Fruit fly (Drosophila melanogaster) whole organism, prepupa: ENCODE results near the gene CG42397.

Experiments used
- Blimp-1 ChIP-seq: fragments of 200-800 bp; sonication (Bioruptor generic); optimal IDR thresholded peaks from 3 replicates; lab custom pipeline; 2017; ENCODE audit warnings: missing biosample characterization, missing genetic modification characterization, mild to moderate bottlenecking, moderate library complexity, missing genetic modification reagents
- CG10631 ChIP-seq: fragments of 200-800 bp; sonication (Bioruptor generic); optimal IDR thresholded peaks from 2 replicates; lab custom pipeline; 2016; ENCODE audit warnings: missing biosample characterization, missing genetic modification characterization
- CG10669 ChIP-seq: fragments of 200-800 bp; sonication (Bioruptor generic); optimal IDR thresholded peaks from 3 replicates; lab custom pipeline; 2018; ENCODE audit warnings: missing biosample characterization, mild to moderate bottlenecking, missing genetic modification characterization, moderate library complexity
- CG11294 ChIP-seq: fragments of 200-800 bp; sonication (Bioruptor generic); IDR thresholded peaks from 2 replicates; pipeline ENCODE4 v1.3.6; 2022; ENCODE audit warnings: missing biosample characterization, missing genetic modification characterization
- CG11762 ChIP-seq: fragments of 200-800 bp; sonication (Bioruptor generic); optimal IDR thresholded peaks from 3 replicates; lab custom pipeline; 2016; ENCODE audit warnings: missing biosample characterization, missing genetic modification characterization; ENCODE audit not compliant: insufficient read depth
- CG11902 ChIP-seq: fragments of 200-800 bp; sonication (Bioruptor generic); optimal IDR thresholded peaks from 3 replicates; lab custom pipeline; 2016; ENCODE audit warnings: missing biosample characterization, missing genetic modification characterization
- CG15336 ChIP-seq: fragments of 200-800 bp; sonication (Bioruptor generic); IDR thresholded peaks from 2 replicates; pipeline ENCODE4 v1.3.6; 2022; ENCODE audit warnings: missing biosample characterization, missing genetic modification characterization
- CG16779 ChIP-seq: fragments of 200-800 bp; sonication (Bioruptor generic); optimal IDR thresholded peaks from 3 replicates; lab custom pipeline; 2017; ENCODE audit warnings: missing biosample characterization, mild to moderate bottlenecking, missing genetic modification characterization
- CG3032 ChIP-seq: fragments of 200-800 bp; optimal IDR thresholded peaks from 2 replicates; lab custom pipeline; 2019; ENCODE audit warnings: missing biosample characterization, mild to moderate bottlenecking, missing genetic modification characterization, moderate library complexity
- CG31627 ChIP-seq: fragments of 200-800 bp; sonication (Bioruptor generic); optimal IDR thresholded peaks from 3 replicates; lab custom pipeline; 2016; ENCODE audit warnings: missing biosample characterization, missing genetic modification characterization
- CG32006 ChIP-seq: fragments of 200-800 bp; sonication (Bioruptor generic); optimal IDR thresholded peaks from 3 replicates; lab custom pipeline; 2017; ENCODE audit warnings: missing biosample characterization, mild to moderate bottlenecking, missing genetic modification characterization
- CG34406 ChIP-seq: fragments of 200-800 bp; sonication (Bioruptor generic); optimal IDR thresholded peaks from 3 replicates; lab custom pipeline; 2016; ENCODE audit warnings: missing biosample characterization, missing genetic modification characterization
- CG3919 ChIP-seq: fragments of 200-800 bp; sonication (Bioruptor generic); optimal IDR thresholded peaks from 3 replicates; lab custom pipeline; 2016; ENCODE audit warnings: missing biosample characterization, missing genetic modification characterization
- CG4318 ChIP-seq: fragments of 200-800 bp; sonication (Bioruptor generic); optimal IDR thresholded peaks from 3 replicates; lab custom pipeline; 2017; ENCODE audit warnings: missing biosample characterization, mild to moderate bottlenecking, missing genetic modification characterization
- CG6163 ChIP-seq: fragments of 200-800 bp; sonication (Bioruptor generic); IDR thresholded peaks from 3 replicates; pipeline ENCODE4 v1.3.6; 2022; ENCODE audit warnings: missing biosample characterization, missing genetic modification characterization
- CG6792 ChIP-seq: fragments of 200-800 bp; sonication (Bioruptor generic); optimal IDR thresholded peaks from 3 replicates; lab custom pipeline; 2016; ENCODE audit warnings: missing biosample characterization, missing genetic modification characterization
- CG6808 ChIP-seq: fragments of 200-800 bp; sonication (Bioruptor generic); optimal IDR thresholded peaks from 3 replicates; lab custom pipeline; 2017; ENCODE audit warnings: missing biosample characterization, missing genetic modification characterization, mild to moderate bottlenecking, moderate library complexity, missing genetic modification reagents
- CG8119 ChIP-seq: fragments of 200-800 bp; sonication (Bioruptor generic); IDR thresholded peaks from 3 replicates; pipeline ENCODE4 v1.3.6; 2022; ENCODE audit warnings: missing biosample characterization, missing genetic modification characterization
- CG8632 ChIP-seq: fragments of 200-800 bp; sonication (Bioruptor generic); optimal IDR thresholded peaks from 3 replicates; lab custom pipeline; 2016; ENCODE audit warnings: missing biosample characterization, missing genetic modification characterization
- CG9139 ChIP-seq: fragments of 200-800 bp; sonication (Bioruptor generic); optimal IDR thresholded peaks from 3 replicates; lab custom pipeline; 2017; ENCODE audit warnings: missing biosample characterization, mild to moderate bottlenecking, missing genetic modification characterization
- Eip75B ChIP-seq: fragments of 200-800 bp; sonication (Bioruptor generic); optimal IDR thresholded peaks from 3 replicates; lab custom pipeline; 2016; ENCODE audit warnings: missing biosample characterization, missing genetic modification characterization
- Eip78C ChIP-seq: fragments of 200-800 bp; sonication (Bioruptor generic); peaks from one replicate; lab custom pipeline; 2016; ENCODE audit warnings: missing biosample characterization, missing genetic modification characterization
- Eip93F ChIP-seq: fragments of 200-800 bp; sonication (Bioruptor generic); optimal IDR thresholded peaks from 2 replicates; lab custom pipeline; 2016; ENCODE audit warnings: missing biosample characterization, mild to moderate bottlenecking, missing genetic modification characterization
- Ets21C ChIP-seq: fragments of 200-800 bp; sonication (Bioruptor generic); optimal IDR thresholded peaks from 3 replicates; lab custom pipeline; 2016; ENCODE audit warnings: missing biosample characterization, missing genetic modification characterization
- Ets96B ChIP-seq: fragments of 200-800 bp; optimal IDR thresholded peaks from 2 replicates; lab custom pipeline; 2019; ENCODE audit warnings: missing biosample characterization, mild to moderate bottlenecking, missing genetic modification characterization, moderate library complexity
- Gug ChIP-seq: fragments of 200-800 bp; sonication (Bioruptor generic); IDR thresholded peaks from 2 replicates; pipeline ENCODE4 v1.3.6; 2022; ENCODE audit warnings: missing biosample characterization, missing genetic modification characterization
- Hr38 ChIP-seq: sonication (Bioruptor generic); optimal IDR thresholded peaks from 2 replicates; lab custom pipeline; 2016; ENCODE audit warnings: missing biosample characterization, missing genetic modification characterization
- Hr4 ChIP-seq: fragments of 200-800 bp; sonication (Bioruptor generic); optimal IDR thresholded peaks from 3 replicates; lab custom pipeline; 2016; ENCODE audit warnings: missing biosample characterization, missing genetic modification characterization
- Lpt ChIP-seq: fragments of 200-800 bp; sonication (Bioruptor generic); optimal IDR thresholded peaks from 3 replicates; lab custom pipeline; 2016; ENCODE audit warnings: missing biosample characterization, missing genetic modification characterization
- Met ChIP-seq: fragments of 200-800 bp; sonication (Bioruptor generic); optimal IDR thresholded peaks from 3 replicates; lab custom pipeline; 2016; ENCODE audit warnings: missing biosample characterization, missing genetic modification characterization
- OdsH ChIP-seq: fragments of 200-800 bp; sonication (Bioruptor generic); optimal IDR thresholded peaks from 3 replicates; lab custom pipeline; 2016; ENCODE audit warnings: missing biosample characterization, missing genetic modification characterization
- Smox ChIP-seq: fragments of 200-800 bp; sonication (Bioruptor generic); optimal IDR thresholded peaks from 3 replicates; lab custom pipeline; 2016; ENCODE audit warnings: missing biosample characterization, missing genetic modification characterization
- Sox102F ChIP-seq: fragments of 200-800 bp; sonication (Bioruptor generic); optimal IDR thresholded peaks from 2 replicates; lab custom pipeline; 2016; ENCODE audit warnings: missing biosample characterization, mild to moderate bottlenecking, missing genetic modification characterization
- Sox14 ChIP-seq: fragments of 200-800 bp; sonication (Bioruptor generic); optimal IDR thresholded peaks from 3 replicates; lab custom pipeline; 2016; ENCODE audit warnings: missing biosample characterization, missing genetic modification characterization
- Sox15 ChIP-seq: fragments of 200-800 bp; sonication (Bioruptor generic); optimal IDR thresholded peaks from 3 replicates; lab custom pipeline; 2016; ENCODE audit warnings: missing biosample characterization, missing genetic modification characterization
- achi ChIP-seq: fragments of 200-800 bp; sonication (Bioruptor generic); optimal IDR thresholded peaks from 3 replicates; lab custom pipeline; 2016; ENCODE audit warnings: missing biosample characterization, missing genetic modification characterization
- cyc ChIP-seq: fragments of 200-800 bp; sonication (Bioruptor generic); optimal IDR thresholded peaks from 3 replicates; lab custom pipeline; 2016; ENCODE audit warnings: missing biosample characterization, missing genetic modification characterization
- dsx ChIP-seq: fragments of 200-800 bp; optimal IDR thresholded peaks from 3 replicates; lab custom pipeline; 2019; ENCODE audit warnings: missing biosample characterization, mild to moderate bottlenecking, missing genetic modification characterization, moderate library complexity; ENCODE audit not compliant: poor library complexity, severe bottlenecking
- eg ChIP-seq: fragments of 200-800 bp; sonication (Bioruptor generic); IDR thresholded peaks from 3 replicates; pipeline ENCODE4 v1.3.6; 2022; ENCODE audit warnings: missing biosample characterization, missing genetic modification characterization
- esn ChIP-seq: fragments of 200-800 bp; sonication (Bioruptor generic); optimal IDR thresholded peaks from 2 replicates; lab custom pipeline; 2016; ENCODE audit warnings: missing biosample characterization, mild to moderate bottlenecking, missing genetic modification characterization, moderate library complexity
- fd59A ChIP-seq: fragments of 200-800 bp; sonication (Bioruptor generic); optimal IDR thresholded peaks from 2 replicates; lab custom pipeline; 2017; ENCODE audit warnings: missing biosample characterization, mild to moderate bottlenecking, missing genetic modification characterization, missing genetic modification reagents
- fkh ChIP-seq: fragments of 200-800 bp; sonication (Bioruptor generic); optimal IDR thresholded peaks from 3 replicates; lab custom pipeline; 2017; ENCODE audit warnings: missing biosample characterization, mild to moderate bottlenecking, missing genetic modification characterization, moderate library complexity
- lz ChIP-seq: fragments of 200-800 bp; sonication (Bioruptor generic); optimal IDR thresholded peaks from 3 replicates; lab custom pipeline; 2016; ENCODE audit warnings: missing biosample characterization, missing genetic modification characterization
- net ChIP-seq: fragments of 200-800 bp; sonication (Bioruptor generic); optimal IDR thresholded peaks from 3 replicates; lab custom pipeline; 2016; ENCODE audit warnings: missing biosample characterization, missing genetic modification characterization
- pdm3 ChIP-seq: fragments of 200-800 bp; sonication (Bioruptor generic); optimal IDR thresholded peaks from 3 replicates; lab custom pipeline; 2016; ENCODE audit warnings: missing biosample characterization, missing genetic modification characterization
- salr ChIP-seq, 2 experiments: fragments of 200-800 bp; sonication (Bioruptor generic); optimal IDR thresholded peaks; 3 replicates each; lab custom pipeline; 2016 to 2018; ENCODE audit warnings: missing biosample characterization in 2 of 2, missing genetic modification characterization in 2 of 2, mild to moderate bottlenecking in 1 of 2
- spab ChIP-seq: fragments of 200-800 bp; sonication (Bioruptor generic); optimal IDR thresholded peaks from 2 replicates; lab custom pipeline; 2017; ENCODE audit warnings: missing biosample characterization, mild to moderate bottlenecking, missing genetic modification characterization, missing genetic modification reagents
- ss ChIP-seq, 2 experiments: fragments of 200-800 bp; sonication (Bioruptor generic); optimal IDR thresholded peaks; 2 replicates in 1 of 2; 3 replicates in 1 of 2; lab custom pipeline; 2017 to 2018; ENCODE audit warnings: mild to moderate bottlenecking in 2 of 2, missing biosample characterization in 2 of 2, missing genetic modification characterization in 2 of 2, moderate library complexity in 1 of 2
- svp ChIP-seq: fragments of 200-800 bp; sonication (Bioruptor generic); peaks from one replicate; lab custom pipeline; 2016; ENCODE audit warnings: missing biosample characterization, missing genetic modification characterization
- vri ChIP-seq: fragments of 200-800 bp; sonication (Bioruptor generic); optimal IDR thresholded peaks from 3 replicates; lab custom pipeline; 2016; ENCODE audit warnings: missing biosample characterization, mild to moderate bottlenecking, missing genetic modification characterization

The CG42397 gene

DNA sequence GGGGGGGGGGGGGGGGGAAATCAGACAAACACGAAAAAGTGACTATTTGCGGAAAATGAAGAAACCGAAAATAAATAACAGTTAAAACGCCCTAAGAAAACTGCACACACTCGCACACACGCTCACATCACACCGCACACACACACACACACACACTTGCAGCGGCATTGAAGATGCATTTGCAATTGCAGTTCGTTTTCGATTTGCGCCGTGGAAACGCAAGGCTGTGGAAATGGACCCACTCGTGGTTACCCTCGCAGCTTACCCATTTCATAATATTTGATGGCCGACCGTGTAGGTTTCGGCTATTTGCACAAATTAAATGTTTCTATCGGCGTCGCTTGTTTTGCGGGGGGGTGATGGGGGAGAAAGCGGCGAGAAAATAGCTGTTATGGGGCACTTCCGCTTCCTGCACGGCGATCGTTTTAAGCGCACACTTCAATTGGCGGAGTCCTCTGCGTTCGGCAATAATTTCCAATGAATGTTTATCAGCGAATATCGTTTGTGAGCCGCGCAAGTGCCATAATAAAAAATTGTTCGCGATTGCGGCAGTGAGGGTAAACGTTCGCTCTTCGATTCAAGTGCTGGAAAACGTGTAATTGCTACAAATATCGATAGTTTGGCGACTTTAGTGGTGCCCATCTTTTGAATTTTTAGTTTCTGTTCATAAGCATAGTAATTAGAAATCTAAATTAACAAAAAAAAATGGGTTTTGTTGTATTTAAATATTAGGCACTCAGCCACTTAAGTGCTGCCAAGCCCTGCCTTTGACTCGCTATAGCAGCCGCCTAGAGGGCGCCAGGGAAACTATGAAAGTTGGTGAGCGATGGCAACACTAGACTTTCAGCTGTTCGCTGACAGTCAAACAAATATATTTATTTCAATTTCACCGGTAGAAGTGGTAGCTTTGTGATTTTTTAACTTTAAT is 29.0 kb upstream of the CG42397 start, which contains the start of the genes Pop2 and CG6928:
Gene Pop2, minus strand, starts transcription at position 595 of the 928 bp plus-strand sequence.
Gene CG6928, plus strand, starts transcription at position 835 of the 928 bp plus-strand sequence.
- TF ChIP-seq Hr4 (GFP tag; lab: Kevin White, UChicago), result peak; percentile 63
- peak; percentile 80 for TF ChIP-seq cyc (GFP tag; lab: Kevin White, UChicago)
- TF ChIP-seq Blimp-1 (GFP tag; lab: Kevin White, UChicago), result no peak
- TF ChIP-seq CG32006 (GFP tag; lab: Kevin White, UChicago), result no peak
- TF ChIP-seq net (GFP tag; lab: Kevin White, UChicago), result no peak
- TF ChIP-seq CG11902, result peak; percentile 39
- TF ChIP-seq Sox102F (GFP tag; lab: Kevin White, UChicago), result peak; percentile 52
- TF ChIP-seq esn (GFP tag; lab: Kevin White, UChicago), result peak; percentile 73
- TF ChIP-seq Eip93F, result no peak
- peak; percentile 69 for TF ChIP-seq Sox14 (GFP tag; lab: Kevin White, UChicago)
- TF ChIP-seq OdsH (GFP tag; lab: Kevin White, UChicago), result peak; percentile 66
- TF ChIP-seq fkh, result peak; percentile 29
- no peak for TF ChIP-seq Ets96B (tag; lab: Kevin White, UChicago)
- TF ChIP-seq CG6163, result peak; percentile 61; the same call in 1 of the 3 replicates
- peak; percentile 84 for TF ChIP-seq CG31627 (GFP tag; lab: Kevin White, UChicago)
- peak; percentile 100 for TF ChIP-seq CG6808
- TF ChIP-seq lz (GFP tag; lab: Kevin White, UChicago), result peak; percentile 79
- no peak for TF ChIP-seq CG8632 (GFP tag; lab: Kevin White, UChicago)
- peak; percentile 51 for TF ChIP-seq Sox15 (GFP tag; lab: Kevin White, UChicago)
- no peak for TF ChIP-seq Smox (GFP tag; lab: Kevin White, UChicago)
- TF ChIP-seq Met (GFP tag; lab: Kevin White, UChicago), result peak; percentile 45
- TF ChIP-seq Eip75B (GFP tag; lab: Kevin White, UChicago), result peak; percentile 55
- peak; percentile 26; the same call in 1 of the 2 replicates for TF ChIP-seq CG15336
- no peak for TF ChIP-seq CG11762 (GFP tag; lab: Kevin White, UChicago)
- TF ChIP-seq spab (GFP tag; lab: Kevin White, UChicago), result no peak
- no peak for TF ChIP-seq CG4318 (GFP tag; lab: Kevin White, UChicago)
- 0 out of 2 replicates have a peak, but pooled peaks have one; percentile 39 for TF ChIP-seq Gug (GFP tag; lab: Robert Waterston, UW)
- no peak for TF ChIP-seq CG10669 (GFP tag; lab: Kevin White, UChicago)
- TF ChIP-seq fd59A (GFP tag; lab: Kevin White, UChicago), result no peak
- peak; percentile 83 for TF ChIP-seq Eip78C (GFP tag; lab: Kevin White, UChicago)
- TF ChIP-seq CG16779 (tag; lab: Kevin White, UChicago), result no peak
- peak; percentile 59 for TF ChIP-seq eg
- no peak for TF ChIP-seq vri (GFP tag; lab: Kevin White, UChicago)
- no peak for TF ChIP-seq svp
- peak in 1 of 2 experiments; percentile 6 for TF ChIP-seq salr (GFP tag; optimal IDR thresholded peaks at IDR 0.05; lab: Kevin White, UChicago)
- peak; percentile 75 for TF ChIP-seq CG10631 (GFP tag; lab: Kevin White, UChicago)
- TF ChIP-seq achi (GFP tag; lab: Kevin White, UChicago), result peak; percentile 79
- no peak for TF ChIP-seq CG3919 (GFP tag; lab: Kevin White, UChicago)
- TF ChIP-seq Lpt (GFP tag; lab: Kevin White, UChicago), result peak; percentile 8
- no peak for TF ChIP-seq ss (GFP tag; optimal IDR thresholded peaks at IDR 0.05; lab: Kevin White, UChicago)
- peak; percentile 38 for TF ChIP-seq CG9139 (GFP tag; lab: Kevin White, UChicago)
- no peak for TF ChIP-seq dsx (GFP tag; lab: Kevin White, UChicago)
- peak; percentile 19; the same call in 1 of the 2 replicates for TF ChIP-seq CG11294
- peak; percentile 75 for TF ChIP-seq Hr38 (GFP tag; lab: Kevin White, UChicago)
- peak; percentile 12 for TF ChIP-seq CG6792 (GFP tag; lab: Kevin White, UChicago)
- TF ChIP-seq Ets21C, result peak; percentile 68
- peak; percentile 22 for TF ChIP-seq CG34406 (GFP tag; lab: Kevin White, UChicago)
- peak; percentile 33 for TF ChIP-seq CG3032 (tag; lab: Kevin White, UChicago)
- TF ChIP-seq CG8119 (GFP tag; lab: Robert Waterston, UW), result no peak
- no peak for TF ChIP-seq pdm3
